Fruit fly (Drosophila melanogaster): ENCODE results near the gene Andorra.

Gene Andorra

DNA sequence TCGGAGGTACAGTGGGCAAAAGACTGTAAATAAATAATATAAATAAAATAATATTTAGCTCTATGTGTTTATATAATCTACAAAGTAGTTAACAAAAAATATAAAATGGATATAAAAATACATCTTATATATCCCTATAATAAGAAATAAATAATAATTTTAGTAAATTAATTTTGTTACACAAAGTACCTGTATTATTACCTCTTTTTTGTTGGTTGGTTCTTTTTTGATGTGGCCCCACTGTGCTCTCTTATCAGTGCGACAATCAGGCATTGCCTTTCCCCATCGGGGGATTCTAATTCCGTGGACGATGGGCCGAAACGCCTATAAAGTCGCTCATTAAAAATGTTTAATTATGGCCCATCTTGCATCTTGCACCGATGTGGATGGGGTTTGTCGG lies 28.3 kb upstream of the Andorra start:
- peak; percentile 9 for TF ChIP-seq CG3032 (tag; optimal IDR thresholded peaks at IDR 0.05)
- TF ChIP-seq CG16779 (tag; optimal IDR thresholded peaks at IDR 0.05) = no peak
- no peak for TF ChIP-seq Hr38 (GFP tag; optimal IDR thresholded peaks at IDR 0.05)

DNA sequence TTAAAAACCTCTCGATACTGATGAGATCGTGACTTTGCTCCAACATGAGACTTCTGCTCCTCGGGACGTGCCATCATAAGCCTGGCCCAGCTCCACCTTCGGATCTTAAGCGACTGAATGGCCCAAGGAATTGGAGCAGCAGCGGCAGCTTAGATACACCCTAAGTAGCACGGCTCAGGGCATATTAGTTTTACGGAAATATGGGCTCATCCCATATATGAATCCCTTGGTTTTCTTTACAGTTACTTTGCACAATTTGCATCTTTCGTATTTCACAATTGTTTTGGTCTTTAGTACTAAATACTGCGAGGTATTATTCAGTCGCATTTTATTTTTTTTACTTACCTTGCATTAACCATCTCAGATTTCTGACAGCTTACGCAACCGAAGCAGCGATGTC lies 25.8 kb upstream of the Andorra start, which contains the start of gene Hesr:
Gene Hesr, minus strand, starts transcription at position 101 of the 400 bp plus-strand sequence.
- TF ChIP-seq CG3919 (GFP tag; optimal IDR thresholded peaks at IDR 0.05) (no peak), fd85E (GFP tag; optimal IDR thresholded peaks at IDR 0.05) (no peak), CG3032 (tag; optimal IDR thresholded peaks at IDR 0.05) (no peak), CG4318 (GFP tag; optimal IDR thresholded peaks at IDR 0.05) (no peak), Hr38 (GFP tag; optimal IDR thresholded peaks at IDR 0.05) (no peak), CG11294 (GFP tag; IDR thresholded peaks at IDR 0.05) (no peak), Sox15 (GFP tag; optimal IDR thresholded peaks at IDR 0.05) (no peak), fd59A (GFP tag; optimal IDR thresholded peaks at IDR 0.05) (no peak), Hr39 (GFP tag; optimal IDR thresholded peaks at IDR 0.05) (no peak), fkh (GFP tag; optimal IDR thresholded peaks at IDR 0.05) (no peak), spab (GFP tag; optimal IDR thresholded peaks at IDR 0.05) (no peak), Eip93F (GFP tag; optimal IDR thresholded peaks at IDR 0.05) (no peak), Blimp-1 (GFP tag; optimal IDR thresholded peaks at IDR 0.05) (no peak), cyc (GFP tag; optimal IDR thresholded peaks at IDR 0.05) (no peak), CG7368 (GFP tag; optimal IDR thresholded peaks at IDR 0.05) (no peak), Smox (GFP tag; optimal IDR thresholded peaks at IDR 0.05) (no peak), svp (GFP tag) (no peak)

- no peak for TF ChIP-seq CG11762 (GFP tag; optimal IDR thresholded peaks at IDR 0.05; ENCODE audit: insufficient read depth)
These were observed 18.4 kb upstream of the Andorra start for dm6 chrX:18197642-18198041.

DNA sequence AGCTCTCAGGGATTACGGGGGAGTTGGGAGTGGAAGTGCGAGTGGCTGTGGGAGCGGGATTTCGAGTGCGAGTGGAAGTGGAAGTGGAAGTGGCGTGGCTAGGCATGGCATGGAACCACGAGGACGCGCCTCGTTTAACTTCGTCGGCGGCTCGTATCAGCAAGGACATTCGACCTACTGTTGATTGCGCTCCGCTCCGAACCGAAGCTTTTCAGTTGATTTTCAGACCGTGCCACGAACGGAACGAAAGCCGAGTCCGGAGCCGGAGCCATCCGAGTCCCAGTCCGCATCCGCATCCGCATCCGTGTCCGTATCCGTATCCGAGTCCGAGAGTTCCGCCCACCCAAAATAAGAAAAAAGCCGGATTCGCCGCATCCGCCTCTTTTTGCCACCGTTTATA lies 6.7 kb upstream of the Andorra start:
- TF ChIP-seq Ets21C (GFP tag; optimal IDR thresholded peaks at IDR 0.05) = no peak
- TF ChIP-seq CG6276 (GFP tag; optimal IDR thresholded peaks at IDR 0.05) = no peak
- TF ChIP-seq lz (GFP tag; optimal IDR thresholded peaks at IDR 0.05) = no peak

dm6 chrX:18181152-18181551 lies 1.9 kb upstream of the Andorra start:
- TF ChIP-seq CG11294 (GFP tag; IDR thresholded peaks at IDR 0.05) = no peak
- no peak for TF ChIP-seq CG8632 (GFP tag; optimal IDR thresholded peaks at IDR 0.05)
- TF ChIP-seq fkh (GFP tag; optimal IDR thresholded peaks at IDR 0.05) = no peak
- TF ChIP-seq CG15336 (GFP tag; IDR thresholded peaks at IDR 0.05) = no peak
- TF ChIP-seq CG6854 (GFP tag; optimal IDR thresholded peaks at IDR 0.05) = no peak
- no peak for TF ChIP-seq Sox15 (GFP tag; optimal IDR thresholded peaks at IDR 0.05)

DNA sequence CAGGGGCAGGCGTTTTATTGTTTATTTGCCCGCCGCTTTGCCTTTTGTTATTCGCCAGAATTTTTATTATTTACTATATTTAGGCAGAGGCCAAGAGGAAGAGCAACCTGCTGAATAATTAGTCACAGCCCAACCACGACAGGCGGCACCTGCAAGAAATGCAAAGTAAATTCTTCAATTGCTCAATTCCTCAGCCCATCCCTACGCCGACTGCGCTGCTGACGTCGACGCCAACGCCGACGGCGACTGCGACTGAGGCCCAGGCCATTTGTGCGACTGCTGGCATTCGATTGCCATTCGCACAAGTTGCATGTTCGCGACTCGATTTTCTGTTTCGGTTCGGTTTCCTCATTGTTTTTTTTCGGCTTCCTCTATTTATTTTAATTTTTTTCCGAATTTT lies 2.0 kb downstream of the Andorra start, which contains the start of gene Frq2:
Gene Frq2, plus strand, starts transcription at position 301 of the 400 bp plus-strand sequence.
- TF ChIP-seq Sox102F (GFP tag; optimal IDR thresholded peaks at IDR 0.05) = no peak
- TF ChIP-seq lz (GFP tag; optimal IDR thresholded peaks at IDR 0.05) = no peak
- TF ChIP-seq CG11902 (GFP tag; optimal IDR thresholded peaks at IDR 0.05) = no peak
- no peak for TF ChIP-seq CG34406 (GFP tag; optimal IDR thresholded peaks at IDR 0.05)
- TF ChIP-seq fd59A (GFP tag; optimal IDR thresholded peaks at IDR 0.05) = no peak
- no peak for TF ChIP-seq esn (GFP tag; optimal IDR thresholded peaks at IDR 0.05)
- TF ChIP-seq OdsH (GFP tag; optimal IDR thresholded peaks at IDR 0.05) = no peak
- no peak for TF ChIP-seq CG6808 (GFP tag; optimal IDR thresholded peaks at IDR 0.05)
- no peak for TF ChIP-seq dac (GFP tag; optimal IDR thresholded peaks at IDR 0.05)
- TF ChIP-seq fkh (GFP tag; optimal IDR thresholded peaks at IDR 0.05) = no peak
- TF ChIP-seq CG3919 (GFP tag; optimal IDR thresholded peaks at IDR 0.05) = no peak
- TF ChIP-seq CG10669 (GFP tag; optimal IDR thresholded peaks at IDR 0.05) = no peak
- TF ChIP-seq CG4318 (GFP tag; optimal IDR thresholded peaks at IDR 0.05) = no peak
- no peak for TF ChIP-seq CG3032 (tag; optimal IDR thresholded peaks at IDR 0.05)
- TF ChIP-seq CG16779 (tag; optimal IDR thresholded peaks at IDR 0.05) = no peak
